Fruit fly (Drosophila melanogaster) whole organism, wandering third instar larva: ENCODE results near the gene ppk19.

Source experiments
- ey ChIP-seq: fragments of 200-800 bp; sonication (Bioruptor generic); optimal IDR thresholded peaks from 2 replicates; lab custom pipeline; 2016; ENCODE audit warnings: missing biosample characterization, missing genetic modification characterization
- lola ChIP-seq: fragments of >200 bp; optimal IDR thresholded peaks from 2 replicates; lab custom pipeline; 2017; ENCODE audit warnings: missing biosample characterization, missing genetic modification characterization
- psq ChIP-seq: fragments of 200-800 bp; sonication (Bioruptor generic); optimal IDR thresholded peaks from 3 replicates; lab custom pipeline; 2017; ENCODE audit warnings: missing biosample characterization, mild to moderate bottlenecking, missing genetic modification characterization, moderate library complexity
- usp ChIP-seq: fragments of >200 bp; optimal IDR thresholded peaks from 2 replicates; lab custom pipeline; 2017; ENCODE audit warnings: missing biosample characterization, missing genetic modification characterization
- woc ChIP-seq: sonication (Bioruptor generic); optimal IDR thresholded peaks from 2 replicates; lab custom pipeline; 2016; ENCODE audit warnings: missing biosample characterization, mild to moderate bottlenecking, missing genetic modification characterization

dm6 chr3R:29668777-29669176 is 3.5 kb upstream of the ppk19 start, which contains the start of the genes ppk20 and ppk30:
- no peak for TF ChIP-seq usp (GFP tag; lab: Kevin White, UChicago)
- TF ChIP-seq psq (GFP tag; lab: Kevin White, UChicago), result no peak
- no peak for TF ChIP-seq woc (GFP tag; lab: Kevin White, UChicago)
- no peak for TF ChIP-seq ey (GFP tag; lab: Kevin White, UChicago)
- TF ChIP-seq lola, result no peak
